Worm (Caenorhabditis elegans) whole organism, early embryonic: ENCODE data around the gene Y22D7AL.16.

Experiments
- aly-1 ChIP-seq: sonication (generic microtip); optimal IDR thresholded peaks from 2 replicates; lab custom pipeline; 2016; ENCODE audit warnings: missing genetic modification characterization, missing compliant biosample characterization
- ama-1 ChIP-seq: fragments of 150-350 bp; optimal IDR thresholded peaks from 2 replicates; lab custom pipeline; 2014
- ceh-36 ChIP-seq: sonication (generic microtip); optimal IDR thresholded peaks from 2 replicates; lab custom pipeline; 2016; ENCODE audit warnings: missing genetic modification characterization, inconsistent platforms, missing compliant biosample characterization
- ets-7 ChIP-seq: sonication (generic microtip); optimal IDR thresholded peaks from 2 replicates; lab custom pipeline; 2016; ENCODE audit warnings: missing genotype, missing genetic modification characterization, missing compliant biosample characterization
- sea-1 ChIP-seq: fragments of 200-800 bp; sonication (Bioruptor generic); conservative IDR thresholded peaks from 2 replicates; pipeline ENCODE4 v1.3.6; 2022; ENCODE audit warnings: missing genetic modification characterization, missing compliant biosample characterization
- tbx-11 ChIP-seq: fragments of 200-800 bp; sonication (Bioruptor generic); IDR thresholded peaks from 2 replicates; pipeline ENCODE4 v1.3.6; 2022; ENCODE audit warnings: missing genetic modification characterization, missing compliant biosample characterization
- tra-4 ChIP-seq: sonication (generic microtip); optimal IDR thresholded peaks from 2 replicates; lab custom pipeline; 2017; ENCODE audit warnings: missing genetic modification characterization, missing compliant biosample characterization

DNA sequence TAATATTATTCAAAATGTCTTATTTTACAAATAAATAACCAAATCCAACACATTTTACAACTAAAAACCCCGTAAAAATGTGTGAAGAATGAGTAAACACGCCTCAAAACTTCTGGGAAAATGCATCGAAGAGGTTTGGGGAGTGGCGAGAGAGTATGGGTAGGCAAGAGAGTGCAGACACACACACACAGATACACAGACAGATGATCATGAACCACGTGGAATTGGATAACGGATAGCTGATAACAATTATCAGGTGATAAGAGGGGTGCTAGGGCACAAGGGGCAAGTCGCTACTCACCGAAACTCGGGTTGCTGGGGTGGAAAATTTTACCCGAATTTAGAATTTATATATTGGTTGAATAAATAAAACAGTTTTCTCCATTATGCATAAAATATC, 17.2 kb upstream of the Y22D7AL.16 start:
- TF ChIP-seq tra-4 (tag; lab: Kevin White, UChicago) (no peak), sea-1 (GFP tag; lab: Robert Waterston, UW) (no peak), ama-1 (lab: Kevin White, UChicago) (no peak), ceh-36 (no peak), tbx-11 (no peak), aly-1 (tag; lab: Kevin White, UChicago) (no peak), ets-7 (tag; lab: Kevin White, UChicago) (no peak)
